Worm (Caenorhabditis elegans): ENCODE measurements around the gene C39E9.7.
A peak's percentile ranks its signal among the peaks of the same experiment; 100 is the strongest.

Gene C39E9.7

DNA sequence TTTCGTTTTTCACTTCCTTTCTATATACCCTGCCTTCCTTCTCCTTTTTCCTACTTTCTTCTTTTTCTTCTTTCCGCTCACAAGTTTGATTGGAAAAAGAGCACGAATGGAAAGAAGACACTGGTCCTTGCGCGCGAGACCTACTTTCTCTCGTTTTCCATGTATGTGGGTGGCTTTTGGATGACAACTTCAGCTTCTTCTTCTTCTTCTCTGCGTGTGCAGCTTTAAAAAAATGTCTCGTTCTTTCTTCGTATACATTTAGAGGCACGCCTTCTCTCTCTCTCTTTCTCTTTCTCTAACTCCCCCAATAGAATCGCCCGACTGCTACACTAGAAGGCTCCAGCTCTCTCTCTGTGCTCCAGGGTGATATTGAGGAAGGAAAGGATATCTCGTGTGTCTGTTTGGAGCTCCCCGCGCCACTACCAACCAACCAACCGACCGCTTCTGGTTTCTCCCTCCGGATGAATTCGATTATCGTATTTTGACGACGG lies 50.6 kb downstream of the C39E9.7 start (continued):
- TF ChIP-seq cey-2 (tag; optimal IDR thresholded peaks at IDR 0.05; ENCODE audit: borderline replicate concordance, insufficient read depth) (no peak), T20F7.1 (GFP tag; optimal IDR thresholded peaks at IDR 0.05) (no peak), nhr-48 (tag; optimal IDR thresholded peaks at IDR 0.05) (no peak), Y105C5A.15 (GFP tag; IDR thresholded peaks at IDR 0.05) (no peak), dmd-8 (GFP tag; IDR thresholded peaks at IDR 0.05) (no peak), unc-130 (GFP tag; optimal IDR thresholded peaks at IDR 0.05) (no peak), duxl-1 (tag; optimal IDR thresholded peaks at IDR 0.05; ENCODE audit: poor library complexity) (no peak), Y5F2A.4 (GFP tag; optimal IDR thresholded peaks at IDR 0.05) (no peak), ctbp-1 (GFP tag; IDR thresholded peaks at IDR 0.05) (0 out of 2 replicates have a peak, but pooled peaks have one; percentile 33), pha-4 (GFP tag; IDR thresholded peaks at IDR 0.05) (no peak), pha-4 (tag; optimal IDR thresholded peaks at IDR 0.05) (no peak), nhr-111 (GFP tag; optimal IDR thresholded peaks at IDR 0.05) (no peak), hif-1 (tag; optimal IDR thresholded peaks at IDR 0.05) (peak in 1 of 2 experiments; percentile 29), ZK546.5 (tag; optimal IDR thresholded peaks at IDR 0.05) (no peak), spr-3 (GFP tag; optimal IDR thresholded peaks at IDR 0.05) (no peak), egl-43 (GFP tag; IDR thresholded peaks at IDR 0.05) (no peak), nhr-6 (tag; optimal IDR thresholded peaks at IDR 0.05) (no peak), madf-5 (GFP tag; IDR thresholded peaks at IDR 0.05) (no peak), zip-2 (tag; optimal IDR thresholded peaks at IDR 0.05) (no peak), fkh-10 (GFP tag; optimal IDR thresholded peaks at IDR 0.05) (no peak), mdt-29 (GFP tag; IDR thresholded peaks at IDR 0.05) (no peak), daf-16 (GFP tag; optimal IDR thresholded peaks at IDR 0.05) (no peak), daf-16 (tag; optimal IDR thresholded peaks at IDR 0.05) (no peak), sdz-12 (GFP tag; optimal IDR thresholded peaks at IDR 0.05) (no peak), F44E2.7 (GFP tag; IDR thresholded peaks at IDR 0.05) (no peak), F37D6.2 (tag; optimal IDR thresholded peaks at IDR 0.05) (peak; percentile 11), unc-39 (tag; optimal IDR thresholded peaks at IDR 0.05) (no peak), nhr-76 (tag; optimal IDR thresholded peaks at IDR 0.05) (no peak), dmd-6 (GFP tag; IDR thresholded peaks at IDR 0.05) (no peak), skn-1 (tag; optimal IDR thresholded peaks at IDR 0.05) (no peak), jun-1 (tag; optimal IDR thresholded peaks at IDR 0.05) (no peak), snpc-1.2 (GFP tag; IDR thresholded peaks at IDR 0.05) (no peak), tag-97 (GFP tag; IDR thresholded peaks at IDR 0.05) (no peak), arid-1 (GFP tag; conservative IDR thresholded peaks at IDR 0.05) (no peak), lsy-2 (tag; optimal IDR thresholded peaks at IDR 0.05) (peak; percentile 30 to 57), snpc-4 (tag; optimal IDR thresholded peaks at IDR 0.05) (no peak)

DNA sequence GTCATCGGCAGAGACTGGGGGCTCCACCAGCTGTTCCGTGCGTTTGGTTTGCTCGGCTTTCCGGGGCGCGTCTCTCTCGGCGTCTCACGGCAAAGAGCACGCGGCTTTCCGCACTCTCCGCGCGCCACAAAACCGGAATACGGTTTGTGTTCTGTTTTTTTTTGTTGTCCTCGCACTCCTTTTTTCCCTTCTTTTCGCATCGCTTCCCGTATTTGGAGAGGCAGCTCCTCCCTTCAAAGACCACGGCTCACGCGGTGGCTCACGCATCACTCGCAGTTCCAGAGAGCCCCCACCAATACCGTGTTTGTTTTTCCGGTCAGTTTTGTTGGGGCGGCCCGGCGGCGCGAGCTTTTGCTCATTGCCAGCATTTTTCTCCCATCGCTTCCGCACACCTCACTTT lies 53.6 kb downstream of the C39E9.7 start:
- TF ChIP-seq egl-43 (GFP tag; IDR thresholded peaks at IDR 0.05) (0 out of 2 replicates have a peak, but pooled peaks have one; percentile 26), daf-12 (tag; optimal IDR thresholded peaks at IDR 0.05) (no peak), hmg-1.1 (GFP tag; IDR thresholded peaks at IDR 0.05) (0 out of 2 replicates have a peak, but pooled peaks have one; percentile 12), set-16 (GFP tag; IDR thresholded peaks at IDR 0.05) (peak; percentile 83), zip-2 (tag; optimal IDR thresholded peaks at IDR 0.05) (no peak), mep-1 (tag; optimal IDR thresholded peaks at IDR 0.05) (no peak), aha-1 (tag) (peak; percentile 63)

Data from whole organism, L4 larva.